Worm (Caenorhabditis elegans) whole organism, dauer: ENCODE results near the gene cyp-29A2.

Source experiments
- unc-62 ChIP-seq: sonication (generic microtip); optimal IDR thresholded peaks from 2 replicates; lab custom pipeline; 2017; ENCODE audit warnings: missing biosample characterization, missing genetic modification reagents, missing genetic modification characterization

Gene cyp-29A2

ce11 chrV:11206467-11206866 lies 10.9 kb upstream of the cyp-29A2 start:
- TF ChIP-seq unc-62 (GFP tag; lab: Kevin White, UChicago): no peak

DNA sequence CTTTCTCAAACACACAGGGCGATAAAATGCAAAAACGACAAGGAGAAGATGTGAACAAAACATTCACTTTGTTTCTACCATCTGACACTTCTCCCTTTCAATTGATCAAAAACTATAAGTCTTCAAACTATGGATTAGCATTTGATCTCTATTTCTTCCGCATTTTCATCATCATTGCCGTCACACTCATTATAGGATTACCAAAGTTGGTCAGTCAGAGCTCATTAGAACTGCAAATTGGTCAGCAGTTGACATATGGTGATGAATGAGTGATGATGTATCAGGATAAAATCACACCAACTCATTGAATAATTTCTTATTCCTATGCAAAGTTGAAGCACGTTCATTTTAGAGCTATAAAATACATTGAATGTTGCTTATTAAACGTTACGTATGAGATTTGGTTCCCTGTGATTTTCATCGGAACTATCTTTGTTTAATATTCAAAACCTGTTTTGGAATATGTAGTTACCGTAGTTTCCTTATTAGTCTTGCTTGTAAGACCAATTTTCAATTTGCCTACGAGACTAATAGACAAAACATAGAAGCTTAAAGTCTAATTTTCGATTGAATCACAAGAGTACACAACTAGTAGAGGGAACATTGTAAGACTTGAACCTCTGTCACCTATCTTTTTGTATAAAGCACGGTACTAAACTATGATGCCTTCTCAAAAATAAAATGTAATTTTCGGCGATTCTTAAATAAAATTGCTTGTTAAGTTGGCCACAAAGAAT lies 7.8 kb upstream of the cyp-29A2 start:
- TF ChIP-seq unc-62 (GFP tag; lab: Kevin White, UChicago): no peak

- TF ChIP-seq unc-62 (GFP tag; lab: Kevin White, UChicago): no peak
Measured at ce11 chrV:11211323-11211722, 6.1 kb upstream of the cyp-29A2 start.

DNA sequence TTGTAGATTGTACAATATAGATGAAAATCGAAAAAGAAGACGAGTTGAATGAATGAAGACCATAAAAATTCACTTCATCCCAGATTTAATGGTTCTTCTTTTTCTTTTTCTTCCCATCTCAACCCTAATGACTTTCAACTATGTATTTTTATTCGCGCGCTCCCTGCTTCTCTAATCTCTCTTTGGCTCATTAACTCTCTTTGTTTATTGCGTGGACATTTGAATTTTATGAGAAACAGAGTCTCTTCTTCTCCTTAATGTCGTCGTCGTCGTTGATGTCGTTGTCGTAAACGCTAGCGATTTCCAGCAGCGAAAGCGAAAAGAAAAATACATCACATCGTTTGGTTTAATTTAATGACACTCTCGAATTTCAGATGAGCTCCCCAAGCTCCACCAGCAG lies 2.8 kb upstream of the cyp-29A2 start:
- TF ChIP-seq unc-62 (GFP tag; lab: Kevin White, UChicago): no peak

ce11 chrV:11216137-11216536 lies 1.2 kb upstream of the cyp-29A2 start:
- TF ChIP-seq unc-62 (GFP tag; lab: Kevin White, UChicago): no peak

ce11 chrV:11220415-11220814 lies 3.0 kb downstream of the cyp-29A2 start:
- TF ChIP-seq unc-62 (GFP tag; lab: Kevin White, UChicago): no peak

DNA sequence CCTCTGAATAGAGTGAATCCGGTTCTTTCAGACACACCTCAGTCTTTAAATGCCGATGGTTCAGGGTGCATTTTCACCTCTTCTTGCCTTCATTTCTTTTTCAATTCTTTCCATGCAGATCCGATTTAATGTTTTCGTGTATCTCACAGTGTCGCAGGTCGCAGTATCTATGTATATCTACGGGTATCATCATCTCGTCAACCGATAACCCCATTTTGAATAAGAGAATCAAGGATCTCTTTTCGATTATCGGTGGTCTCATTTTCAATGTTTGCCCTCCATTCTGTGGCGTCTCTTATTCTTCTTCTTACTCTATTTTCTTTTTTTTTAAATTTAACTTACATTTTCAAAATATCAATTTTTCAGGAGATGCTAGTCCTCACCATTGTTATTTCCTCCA lies 3.6 kb downstream of the cyp-29A2 start, which contains the start of gene T19B10.2:
Gene T19B10.2 (plus strand): TSS at position 367 of the 400 bp plus-strand sequence.
- TF ChIP-seq unc-62 (GFP tag; lab: Kevin White, UChicago): no peak

ce11 chrV:11223698-11224097 lies 6.3 kb downstream of the cyp-29A2 start:
- no peak for TF ChIP-seq unc-62 (GFP tag; lab: Kevin White, UChicago)

ce11 chrV:11225981-11226380 lies 8.6 kb downstream of the cyp-29A2 start, which contains the start of gene bgal-1:
TSS of gene bgal-1 (minus strand) at chrV:11226018.
- no peak for TF ChIP-seq unc-62 (GFP tag; lab: Kevin White, UChicago)

DNA sequence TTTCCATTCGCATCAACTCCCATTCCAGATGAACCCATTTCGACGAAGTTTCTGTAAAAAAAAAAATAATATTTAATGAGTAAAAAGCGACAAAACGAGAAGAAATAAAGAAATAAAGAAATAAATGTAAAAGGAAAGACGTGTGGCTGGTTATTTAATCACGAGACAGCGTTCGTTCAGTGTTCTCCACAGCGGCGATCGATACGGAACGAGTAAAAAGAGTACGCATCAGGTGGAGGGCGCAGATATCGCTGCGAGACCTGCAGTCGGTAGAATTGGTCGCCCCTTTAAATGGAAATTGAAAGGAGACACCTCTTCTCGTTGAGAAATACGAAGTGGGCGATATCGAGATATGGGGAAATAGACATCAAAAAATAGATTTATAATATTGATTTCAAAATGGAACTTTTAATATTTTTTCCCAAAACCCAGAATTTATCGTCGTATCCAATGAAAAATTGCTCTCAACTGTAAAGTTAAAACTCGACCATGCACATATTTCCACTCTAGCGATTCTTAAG lies 11.3 kb downstream of the cyp-29A2 start, which contains the start of gene pqn-70:
Gene pqn-70 (minus strand): TSS at position 51 of the 521 bp plus-strand sequence.
- TF ChIP-seq unc-62 (GFP tag; lab: Kevin White, UChicago): no peak

DNA sequence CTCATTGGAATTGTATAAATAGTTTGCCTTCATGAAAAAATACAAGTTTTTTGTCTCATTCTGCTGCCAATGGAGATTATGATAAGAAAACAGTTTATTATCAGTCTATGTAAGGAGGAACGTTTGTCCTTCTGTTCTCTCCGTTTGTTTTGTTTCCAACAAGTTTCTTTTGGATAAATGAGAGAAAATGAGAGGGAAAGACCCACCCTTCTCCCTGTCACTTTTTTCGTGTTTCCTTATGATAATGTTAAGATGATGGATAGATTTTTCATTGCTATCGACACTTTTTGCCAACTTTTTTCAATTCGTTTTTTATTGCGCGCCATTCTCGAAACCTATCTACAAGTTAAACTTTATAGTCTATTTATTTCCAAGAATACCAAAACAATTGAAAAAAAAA lies 13.8 kb downstream of the cyp-29A2 start:
- TF ChIP-seq unc-62 (GFP tag; lab: Kevin White, UChicago): no peak

- no peak for TF ChIP-seq unc-62 (GFP tag; lab: Kevin White, UChicago)
Measured at ce11 chrV:11234350-11234749, 17.0 kb downstream of the cyp-29A2 start, which contains the start of gene T19B10.5. TSS of gene T19B10.5 (plus strand) at chrV:11234650.

ce11 chrV:11235876-11236275 lies 18.5 kb downstream of the cyp-29A2 start:
- no peak for TF ChIP-seq unc-62 (GFP tag; lab: Kevin White, UChicago)

DNA sequence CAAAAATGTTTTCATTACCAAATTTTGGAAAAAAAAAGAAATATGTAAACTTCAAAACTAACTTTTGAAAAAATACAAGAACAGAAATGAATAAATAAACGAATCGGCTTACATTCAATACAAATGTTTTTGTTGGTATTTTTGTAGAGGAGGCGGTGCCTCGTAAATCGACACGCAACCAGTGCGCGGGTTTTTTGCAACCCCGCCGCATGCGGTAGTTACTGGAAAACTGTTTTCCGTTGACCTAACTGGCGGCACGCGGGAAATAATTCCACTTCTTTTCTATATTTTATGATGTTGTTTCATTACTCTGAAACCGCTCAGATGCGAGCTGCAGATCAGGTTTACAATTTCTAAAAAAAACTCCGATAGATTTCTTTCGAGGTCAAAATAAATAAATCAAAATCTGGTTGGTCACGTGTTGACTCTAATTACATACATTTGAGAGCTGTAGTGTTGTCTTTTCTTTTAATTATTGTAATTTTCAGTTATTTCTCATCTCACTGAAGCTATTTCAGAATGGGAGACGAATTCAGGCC lies 21.9 kb downstream of the cyp-29A2 start, which contains the start of the genes dvc-1 and ima-1:
Gene dvc-1 (minus strand): TSS at position 145 of the 539 bp plus-strand sequence.
Gene ima-1 (plus strand): TSS at position 489 of the 539 bp plus-strand sequence.
- no peak for TF ChIP-seq unc-62 (GFP tag; lab: Kevin White, UChicago)

ce11 chrV:11241580-11241979 lies 24.2 kb downstream of the cyp-29A2 start, which contains the start of gene pgap-1:
TSS of gene pgap-1 (plus strand) at chrV:11241880.
- no peak for TF ChIP-seq unc-62 (GFP tag; lab: Kevin White, UChicago)

- no peak for TF ChIP-seq unc-62 (GFP tag; lab: Kevin White, UChicago)
Measured at ce11 chrV:11244539-11244938, 27.2 kb downstream of the cyp-29A2 start, which contains the start of gene mxl-1. TSS of gene mxl-1 (plus strand) at chrV:11244839.
